Worm (Caenorhabditis elegans) whole organism, L4 larva: ENCODE results near the gene F25B4.4.

Experiments used
- ZK546.5 ChIP-seq, 2 experiments: sonication (generic microtip); optimal IDR thresholded peaks; 2 replicates each; lab custom pipeline; 2017; ENCODE audit warnings: missing biosample characterization in 2 of 2, missing genetic modification characterization in 2 of 2
- aly-2 ChIP-seq: sonication (generic microtip); optimal IDR thresholded peaks from 2 replicates; lab custom pipeline; 2018; ENCODE audit warnings: missing biosample characterization, missing genetic modification characterization
- ama-1 ChIP-seq: fragments of 150-350 bp; optimal IDR thresholded peaks from 2 replicates; lab custom pipeline; 2014; ENCODE audit warnings: inconsistent platforms, mixed read lengths
- daf-8 ChIP-seq: fragments of 200-800 bp; sonication (Bioruptor generic); IDR thresholded peaks from 2 replicates; pipeline ENCODE4 v1.3.6; 2022; ENCODE audit warnings: missing genetic modification characterization, missing compliant biosample characterization
- dmd-9 ChIP-seq: fragments of 200-800 bp; sonication (Bioruptor generic); IDR thresholded peaks from 2 replicates; pipeline ENCODE4 v1.3.6; 2022; ENCODE audit warnings: missing genetic modification reagents, missing genetic modification characterization, missing compliant biosample characterization
- dpl-1 ChIP-seq: fragments of 150-350 bp; optimal IDR thresholded peaks from 2 replicates; lab custom pipeline; 2014; ENCODE audit warnings: missing biosample characterization, missing genetic modification reagents, missing genetic modification characterization
- fkh-10 ChIP-seq: fragments of 150-350 bp; optimal IDR thresholded peaks from 2 replicates; lab custom pipeline; 2014; ENCODE audit warnings: missing biosample characterization, missing genetic modification reagents, missing genetic modification characterization
- mep-1 ChIP-seq: fragments of 150-350 bp; sonication (generic microtip); optimal IDR thresholded peaks from 3 replicates; lab custom pipeline; 2014; ENCODE audit warnings: missing biosample characterization, missing genetic modification characterization
- nhr-237 ChIP-seq: sonication (generic microtip); optimal IDR thresholded peaks from 2 replicates; lab custom pipeline; 2017; ENCODE audit warnings: missing biosample characterization, missing genetic modification characterization
- snpc-1.2 ChIP-seq: fragments of 200-800 bp; sonication (Bioruptor generic); IDR thresholded peaks from 2 replicates; pipeline ENCODE4 v1.3.6; 2022; ENCODE audit warnings: missing genetic modification reagents, missing genetic modification characterization, missing compliant biosample characterization
- unc-62 ChIP-seq, 3 experiments: fragments of 150-350 bp in 1 of 3; sonication (generic microtip); optimal IDR thresholded peaks in 2 of 3; peaks in 1 of 3; 1 replicate in 1 of 3; 2 replicates in 2 of 3; lab custom pipeline; 2014 to 2017; ENCODE audit warnings: missing biosample characterization in 3 of 3, missing genetic modification characterization in 3 of 3, missing genetic modification reagents in 3 of 3, missing genotype in 1 of 3
- zag-1 ChIP-seq: fragments of 150-350 bp; optimal IDR thresholded peaks from 2 replicates; lab custom pipeline; 2014; ENCODE audit warnings: missing biosample characterization, missing genetic modification characterization
- ztf-11 ChIP-seq: fragments of 150-350 bp; optimal IDR thresholded peaks from 2 replicates; lab custom pipeline; 2014; ENCODE audit warnings: missing biosample characterization, missing genetic modification characterization

- TF ChIP-seq daf-8 (GFP tag; lab: Robert Waterston, UW) (no peak), mep-1 (tag; lab: Kevin White, UChicago) (no peak), unc-62 (GFP tag; optimal IDR thresholded peaks at IDR 0.05 in 1 of 2; lab: Kevin White, UChicago) (no peak), unc-62 (tag; optimal IDR thresholded peaks at IDR 0.05; lab: Kevin White, UChicago) (no peak), dmd-9 (GFP tag; lab: Robert Waterston, UW) (no peak), ZK546.5 (tag; optimal IDR thresholded peaks at IDR 0.05; lab: Kevin White, UChicago) (no peak), dpl-1 (no peak), snpc-1.2 (GFP tag; lab: Robert Waterston, UW) (no peak), zag-1 (tag; lab: Kevin White, UChicago) (no peak), fkh-10 (GFP tag; lab: Kevin White, UChicago) (no peak), aly-2 (tag; lab: Kevin White, UChicago) (no peak), ama-1 (lab: Kevin White, UChicago) (no peak), nhr-237 (tag; lab: Kevin White, UChicago) (no peak), ztf-11 (no peak)
These were observed 12.9 kb downstream of the F25B4.4 start for ce11 chrV:5697581-5697980.
